Worm (Caenorhabditis elegans): Measurements from ENCODE around the gene C01B10.3.

ce11 chrIV:6581658-6582057, 39.5 kb downstream of the C01B10.3 start:
- no peak for TF ChIP-seq blmp-1 (tag; optimal IDR thresholded peaks at IDR 0.05; ENCODE audit: insufficient read depth)
- TF ChIP-seq nhr-11 (tag; optimal IDR thresholded peaks at IDR 0.05): no peak
- TF ChIP-seq egl-27 (tag; optimal IDR thresholded peaks at IDR 0.05): no peak
- TF ChIP-seq peb-1 (tag; optimal IDR thresholded peaks at IDR 0.05): no peak
- no peak for TF ChIP-seq aly-2 (tag; optimal IDR thresholded peaks at IDR 0.05)
- TF ChIP-seq snpc-4 (tag; optimal IDR thresholded peaks at IDR 0.05): no peak
- no peak for TF ChIP-seq nhr-12 (tag; optimal IDR thresholded peaks at IDR 0.05)
- no peak for TF ChIP-seq ztf-4 (tag; optimal IDR thresholded peaks at IDR 0.05)
- no peak for TF ChIP-seq nhr-25 (tag; optimal IDR thresholded peaks at IDR 0.05)
- no peak for TF ChIP-seq nhr-237 (tag; optimal IDR thresholded peaks at IDR 0.05)

Measured in whole organism, L2 larva.